Fruit fly (Drosophila melanogaster) whole organism, embryonic: ENCODE measurements around the gene Usp8.

Experiments
- Atf3 ChIP-seq: fragments of 200-800 bp; sonication (Bioruptor generic); optimal IDR thresholded peaks from 3 replicates; lab custom pipeline; 2016; ENCODE audit warnings: missing biosample characterization, missing genetic modification characterization
- Atf6 ChIP-seq: fragments of 200-800 bp; sonication (Bioruptor generic); IDR thresholded peaks from 2 replicates; pipeline ENCODE4 v1.3.6; 2022; ENCODE audit warnings: missing biosample characterization, missing genetic modification characterization
- BEAF-32 ChIP-seq: fragments of 200-800 bp; sonication (Bioruptor generic); optimal IDR thresholded peaks from 3 replicates; lab custom pipeline; 2017; ENCODE audit warnings: missing biosample characterization, missing genetic modification characterization, mild to moderate bottlenecking, moderate library complexity, missing genetic modification reagents
- C15 ChIP-seq: fragments of 200-800 bp; sonication (Bioruptor generic); IDR thresholded peaks from 3 replicates; pipeline ENCODE4 v1.3.6; 2022; ENCODE audit warnings: missing biosample characterization, missing genetic modification characterization
- CG10431 ChIP-seq: fragments of 200-800 bp; sonication (Bioruptor generic); optimal IDR thresholded peaks from 3 replicates; lab custom pipeline; 2018; ENCODE audit warnings: missing biosample characterization, mild to moderate bottlenecking, missing genetic modification characterization
- CG12236 ChIP-seq: fragments of 200-800 bp; sonication (Bioruptor generic); optimal IDR thresholded peaks from 2 replicates; lab custom pipeline; 2016; ENCODE audit warnings: missing biosample characterization, missing genetic modification characterization
- CG13624 ChIP-seq: fragments of 200-800 bp; sonication (Bioruptor generic); optimal IDR thresholded peaks from 2 replicates; lab custom pipeline; 2016; ENCODE audit warnings: missing biosample characterization, missing genetic modification characterization
- CG14014 ChIP-seq: fragments of 200-800 bp; sonication (Bioruptor generic); IDR thresholded peaks from 2 replicates; pipeline ENCODE4 v1.3.6; 2022; ENCODE audit warnings: missing biosample characterization, missing genetic modification characterization
- CG14965 ChIP-seq: fragments of 200-800 bp; sonication (Bioruptor generic); optimal IDR thresholded peaks from 2 replicates; lab custom pipeline; 2016; ENCODE audit warnings: missing biosample characterization, missing genetic modification characterization, borderline replicate concordance
- CG15514 ChIP-seq: fragments of 200-800 bp; sonication (Bioruptor generic); optimal IDR thresholded peaks from 3 replicates; lab custom pipeline; 2017; ENCODE audit warnings: missing biosample characterization, missing genetic modification characterization, mild to moderate bottlenecking, moderate library complexity, missing genetic modification reagents
- CG16779 ChIP-seq: fragments of 200-800 bp; sonication (Bioruptor generic); IDR thresholded peaks from 2 replicates; pipeline ENCODE4 v1.3.6; 2022; ENCODE audit warnings: missing biosample characterization, missing genetic modification characterization
- CG17186 ChIP-seq: fragments of 200-800 bp; sonication (Bioruptor generic); optimal IDR thresholded peaks from 3 replicates; lab custom pipeline; 2017; ENCODE audit warnings: missing biosample characterization, missing genetic modification reagents, missing genetic modification characterization
- CG17361 ChIP-seq: fragments of 200-800 bp; sonication (Bioruptor generic); IDR thresholded peaks from 3 replicates; pipeline ENCODE4 v1.3.6; 2022; ENCODE audit warnings: missing biosample characterization, missing genetic modification characterization
- CG2116 ChIP-seq: fragments of 200-800 bp; sonication (Bioruptor generic); optimal IDR thresholded peaks from 3 replicates; lab custom pipeline; 2018; ENCODE audit warnings: missing biosample characterization, mild to moderate bottlenecking, missing genetic modification characterization
- CG2712 ChIP-seq: fragments of 200-800 bp; optimal IDR thresholded peaks from 3 replicates; lab custom pipeline; 2019; ENCODE audit warnings: missing biosample characterization, mild to moderate bottlenecking, missing genetic modification characterization, moderate library complexity
- CG5245 ChIP-seq: fragments of 200-800 bp; sonication (Bioruptor generic); optimal IDR thresholded peaks from 3 replicates; lab custom pipeline; 2016; ENCODE audit warnings: missing biosample characterization, missing genetic modification characterization
- CG7372 ChIP-seq: fragments of 200-800 bp; sonication (Bioruptor generic); IDR thresholded peaks from 2 replicates; pipeline ENCODE4 v1.3.6; 2022; ENCODE audit warnings: missing biosample characterization, missing genetic modification characterization
- CG7745 ChIP-seq: fragments of 200-800 bp; sonication (Bioruptor generic); optimal IDR thresholded peaks from 2 replicates; lab custom pipeline; 2018; ENCODE audit warnings: missing biosample characterization, mild to moderate bottlenecking, missing genetic modification characterization, moderate library complexity
- CG8388 ChIP-seq: fragments of 200-800 bp; sonication (Bioruptor generic); optimal IDR thresholded peaks from 2 replicates; lab custom pipeline; 2019; ENCODE audit warnings: missing biosample characterization, mild to moderate bottlenecking, missing genetic modification characterization, moderate library complexity
- CG8478 ChIP-seq: fragments of >200 bp; optimal IDR thresholded peaks from 2 replicates; lab custom pipeline; 2018
- Drgx ChIP-seq: fragments of 200-800 bp; sonication (Bioruptor generic); IDR thresholded peaks from 2 replicates; pipeline ENCODE4 v1.3.6; 2022; ENCODE audit warnings: missing biosample characterization, missing genetic modification characterization
- Ets97D ChIP-seq: fragments of 200-800 bp; sonication (Bioruptor generic); optimal IDR thresholded peaks from 3 replicates; lab custom pipeline; 2016; ENCODE audit warnings: missing biosample characterization, missing genetic modification characterization
- Gug ChIP-seq: fragments of 200-800 bp; sonication (Bioruptor generic); IDR thresholded peaks from 4 replicates; pipeline ENCODE4 v1.3.6; 2022; ENCODE audit warnings: missing biosample characterization, missing genetic modification characterization
- H15 ChIP-seq: fragments of 200-800 bp; sonication (Bioruptor generic); IDR thresholded peaks from 3 replicates; pipeline ENCODE4 v1.3.6; 2022; ENCODE audit warnings: missing biosample characterization, missing genetic modification characterization
- Lpt ChIP-seq: fragments of >200 bp; optimal IDR thresholded peaks from 2 replicates; lab custom pipeline; 2018; ENCODE audit warnings: missing biosample characterization, missing genetic modification characterization
- Med ChIP-seq: fragments of 200-800 bp; sonication (Bioruptor generic); peaks from one replicate; lab custom pipeline; 2016; ENCODE audit warnings: missing biosample characterization, missing genetic modification characterization, mild to moderate bottlenecking, inconsistent platforms, moderate library complexity
- Oaz ChIP-seq: fragments of 200-800 bp; sonication (Bioruptor generic); IDR thresholded peaks from 2 replicates; pipeline ENCODE4 v1.3.6; 2022; ENCODE audit warnings: missing biosample characterization, missing genetic modification characterization
- Oli ChIP-seq: fragments of 200-800 bp; sonication (Bioruptor generic); optimal IDR thresholded peaks from 2 replicates; lab custom pipeline; 2018; ENCODE audit warnings: missing biosample characterization, mild to moderate bottlenecking, missing genetic modification characterization, moderate library complexity
- Tbp ChIP-seq: fragments of >200 bp; optimal IDR thresholded peaks from 2 replicates; lab custom pipeline; 2018; ENCODE audit warnings: missing biosample characterization, missing genetic modification characterization
- Xrp1 ChIP-seq: fragments of 200-800 bp; sonication (Bioruptor generic); IDR thresholded peaks from 2 replicates; pipeline ENCODE4 v1.3.6; 2022; ENCODE audit warnings: missing biosample characterization, missing genetic modification characterization
- btn ChIP-seq: fragments of 200-800 bp; sonication (Bioruptor generic); optimal IDR thresholded peaks from 2 replicates; lab custom pipeline; 2016; ENCODE audit warnings: missing biosample characterization, missing genetic modification characterization
- crc ChIP-seq: fragments of 200-800 bp; sonication (Bioruptor generic); optimal IDR thresholded peaks from 2 replicates; lab custom pipeline; 2016; ENCODE audit warnings: missing biosample characterization, missing genetic modification characterization
- fd3F ChIP-seq: fragments of 200-800 bp; sonication (Bioruptor generic); optimal IDR thresholded peaks from 2 replicates; lab custom pipeline; 2018; ENCODE audit warnings: missing biosample characterization, mild to moderate bottlenecking, missing genetic modification characterization, moderate library complexity
- fd64A ChIP-seq: fragments of 200-800 bp; sonication (Bioruptor generic); optimal IDR thresholded peaks from 3 replicates; lab custom pipeline; 2018; ENCODE audit warnings: missing biosample characterization, mild to moderate bottlenecking, missing genetic modification characterization
- hb ChIP-seq: fragments of 200-800 bp; sonication (Bioruptor generic); IDR thresholded peaks from 3 replicates; pipeline ENCODE4 v1.3.6; 2022; ENCODE audit warnings: missing biosample characterization, missing genetic modification characterization; ENCODE audit not compliant: partially characterized antibody
- knrl ChIP-seq: fragments of 200-800 bp; sonication (Bioruptor generic); IDR thresholded peaks from 3 replicates; pipeline ENCODE4 v1.3.6; 2022; ENCODE audit warnings: missing biosample characterization, missing genetic modification characterization; ENCODE audit not compliant: partially characterized antibody
- mirr ChIP-seq: fragments of 200-800 bp; sonication (Bioruptor generic); optimal IDR thresholded peaks from 3 replicates; lab custom pipeline; 2018; ENCODE audit warnings: missing biosample characterization, mild to moderate bottlenecking, missing genetic modification characterization
- mld ChIP-seq: fragments of 200-800 bp; sonication (Bioruptor generic); IDR thresholded peaks from 3 replicates; pipeline ENCODE4 v1.3.6; 2022; ENCODE audit warnings: missing biosample characterization, missing genetic modification characterization; ENCODE audit not compliant: partially characterized antibody
- nerfin-2 ChIP-seq: fragments of 200-800 bp; sonication (Bioruptor generic); IDR thresholded peaks from 2 replicates; pipeline ENCODE4 v1.3.6; 2022; ENCODE audit warnings: missing biosample characterization, missing genetic modification characterization; ENCODE audit not compliant: partially characterized antibody
- nmo ChIP-seq: fragments of 200-800 bp; sonication (Bioruptor generic); optimal IDR thresholded peaks from 2 replicates; lab custom pipeline; 2018; ENCODE audit warnings: missing biosample characterization, mild to moderate bottlenecking, missing genetic modification characterization, moderate library complexity
- nom ChIP-seq: fragments of 200-800 bp; sonication (Bioruptor generic); optimal IDR thresholded peaks from 2 replicates; lab custom pipeline; 2017; ENCODE audit warnings: missing biosample characterization, missing genetic modification characterization, mild to moderate bottlenecking, moderate library complexity, missing genetic modification reagents
- rib ChIP-seq: fragments of 200-800 bp; sonication (Bioruptor generic); IDR thresholded peaks from 2 replicates; pipeline ENCODE4 v1.3.6; 2022; ENCODE audit warnings: missing biosample characterization, missing genetic modification characterization
- sens ChIP-seq: fragments of 200-800 bp; sonication (Bioruptor generic); peaks from one replicate; lab custom pipeline; 2016; ENCODE audit warnings: missing biosample characterization, missing genetic modification characterization
- slbo ChIP-seq: fragments of 200-800 bp; sonication (Bioruptor generic); IDR thresholded peaks from 2 replicates; pipeline ENCODE4 v1.3.6; 2022; ENCODE audit warnings: missing biosample characterization, missing genetic modification characterization
- sna ChIP-seq: fragments of 200-800 bp; sonication (Bioruptor generic); IDR thresholded peaks from 2 replicates; pipeline ENCODE4 v1.3.6; 2022; ENCODE audit warnings: missing biosample characterization, missing genetic modification characterization; ENCODE audit not compliant: partially characterized antibody
- tna ChIP-seq: fragments of 200-800 bp; sonication (Bioruptor generic); IDR thresholded peaks from 2 replicates; pipeline ENCODE4 v1.3.6; 2022; ENCODE audit warnings: missing biosample characterization, missing genetic modification characterization; ENCODE audit not compliant: partially characterized antibody
- ttk ChIP-seq: fragments of 200-800 bp; sonication (Bioruptor generic); IDR thresholded peaks from 2 replicates; pipeline ENCODE4 v2.1.2; 2022; ENCODE audit warnings: missing biosample characterization, missing genetic modification characterization
- vvl ChIP-seq: fragments of 200-800 bp; sonication (Bioruptor generic); IDR thresholded peaks from 2 replicates; pipeline ENCODE4 v1.3.6; 2022; ENCODE audit warnings: missing biosample characterization, missing genetic modification characterization

Gene Usp8

DNA sequence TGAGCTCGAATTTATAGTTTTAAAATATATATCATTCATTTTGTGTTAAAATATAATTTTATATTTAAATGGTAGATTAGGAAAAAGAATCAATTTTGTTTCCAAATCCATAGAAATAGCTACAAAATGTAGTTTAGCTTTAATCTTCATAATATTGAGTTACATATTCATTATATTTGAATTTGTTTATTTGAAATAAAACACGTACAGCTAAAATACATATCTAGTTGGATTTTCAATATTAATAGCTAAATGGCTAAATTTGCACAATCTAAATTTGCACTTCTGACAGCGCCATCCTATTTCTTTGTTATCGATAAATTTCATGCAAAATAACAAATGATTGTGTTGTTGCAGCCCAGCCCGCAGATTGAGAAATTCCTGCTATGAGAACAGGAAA is at the start of gene Usp8 (continued):
- TF ChIP-seq CG16779 (GFP tag; lab: Robert Waterston, UW), result no peak
- no peak for TF ChIP-seq fd3F (GFP tag; lab: Kevin White, UChicago)
- TF ChIP-seq Ets97D (GFP tag; lab: Kevin White, UChicago), result no peak
- TF ChIP-seq hb (GFP tag; lab: Robert Waterston, UW), result no peak
- TF ChIP-seq CG8478 (lab: Kevin White, UChicago), result no peak
- no peak for TF ChIP-seq Gug (GFP tag; lab: Robert Waterston, UW)
- no peak for TF ChIP-seq H15
- TF ChIP-seq nerfin-2 (GFP tag; lab: Robert Waterston, UW), result no peak
- peak; percentile 39; the same call in 1 of the 2 replicates for TF ChIP-seq slbo (GFP tag; lab: Robert Waterston, UW)
- no peak for TF ChIP-seq CG17186
- TF ChIP-seq fd64A (GFP tag; lab: Kevin White, UChicago), result no peak
- no peak for TF ChIP-seq crc (GFP tag; lab: Kevin White, UChicago)
- TF ChIP-seq Oaz, result no peak
- TF ChIP-seq rib (GFP tag; lab: Robert Waterston, UW), result no peak
- no peak for TF ChIP-seq CG8388 (GFP tag; lab: Kevin White, UChicago)
- no peak for TF ChIP-seq btn (GFP tag; lab: Kevin White, UChicago)
- TF ChIP-seq Oli, result peak; percentile 11
- no peak for TF ChIP-seq CG14014 (GFP tag; lab: Robert Waterston, UW)
- no peak for TF ChIP-seq CG7745 (tag; lab: Kevin White, UChicago)

- TF ChIP-seq Atf6 (GFP tag; lab: Robert Waterston, UW) (no peak), Med (GFP tag; lab: Kevin White, UChicago) (no peak), CG10431 (GFP tag; lab: Kevin White, UChicago) (no peak), CG2116 (GFP tag; lab: Kevin White, UChicago) (no peak), knrl (GFP tag; lab: Robert Waterston, UW) (no peak), Lpt (GFP tag; lab: Kevin White, UChicago) (no peak), nmo (GFP tag; lab: Kevin White, UChicago) (no peak), CG17361 (GFP tag; lab: Robert Waterston, UW) (no peak), ttk (no peak), CG5245 (no peak)
- TF ChIP-seq, all 482 proteins: peak for 0
These were observed 49.1 kb upstream of the Usp8 start for dm6 chr3R:21084979-21085378.

DNA sequence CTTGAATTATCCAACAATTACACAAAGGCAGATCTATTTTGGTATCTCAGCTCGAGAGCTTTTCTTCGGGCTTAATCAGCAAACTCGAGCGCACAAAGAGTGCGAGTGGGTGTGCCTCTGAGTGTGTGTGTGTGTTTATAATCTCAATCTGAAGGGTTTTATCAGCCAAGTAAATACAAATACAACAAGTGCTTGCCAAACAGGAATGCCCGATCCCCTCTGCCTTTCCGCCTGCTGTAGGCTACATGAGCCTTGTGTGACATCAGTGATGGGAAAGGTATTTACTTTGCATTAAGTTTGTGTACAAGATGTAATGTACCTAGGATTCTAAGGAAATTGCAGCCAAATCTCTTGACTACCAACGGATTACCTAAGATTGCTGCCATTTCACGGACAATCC is 44.6 kb upstream of the Usp8 start:
- TF ChIP-seq Drgx (GFP tag; lab: Robert Waterston, UW), result peak; percentile 52; the same call in 1 of the 2 replicates
- no peak for TF ChIP-seq Tbp (GFP tag; lab: Kevin White, UChicago)
- TF ChIP-seq nom, result peak; percentile 6
- TF ChIP-seq C15 (GFP tag; lab: Robert Waterston, UW), result no peak
- no peak for TF ChIP-seq CG2712 (tag; lab: Kevin White, UChicago)
- TF ChIP-seq BEAF-32, result no peak
- 0 out of 2 replicates have a peak, but pooled peaks have one; percentile 12 for TF ChIP-seq Xrp1
- no peak for TF ChIP-seq mirr (GFP tag; lab: Kevin White, UChicago)
- TF ChIP-seq sens (GFP tag; lab: Kevin White, UChicago), result peak; percentile 24
- no peak for TF ChIP-seq CG13624
- no peak for TF ChIP-seq tna (GFP tag; lab: Robert Waterston, UW)
- TF ChIP-seq sna (GFP tag; lab: Robert Waterston, UW), result no peak
- TF ChIP-seq CG15514 (GFP tag; lab: Kevin White, UChicago), result no peak
- no peak for TF ChIP-seq vvl
- no peak for TF ChIP-seq CG7372 (GFP tag; lab: Robert Waterston, UW)
- TF ChIP-seq CG14965 (GFP tag; lab: Kevin White, UChicago), result no peak
- no peak for TF ChIP-seq CG12236 (GFP tag; lab: Kevin White, UChicago)
- TF ChIP-seq mld (GFP tag; lab: Robert Waterston, UW), result no peak
- no peak for TF ChIP-seq Atf3 (GFP tag; lab: Kevin White, UChicago)
